Worm (Caenorhabditis elegans) whole organism, early embryonic: ENCODE measurements around the gene srh-295.

Experiments
- sea-1 ChIP-seq: fragments of 200-800 bp; sonication (Bioruptor generic); conservative IDR thresholded peaks from 2 replicates; pipeline ENCODE4 v1.3.6; 2022; ENCODE audit warnings: missing genetic modification characterization, missing compliant biosample characterization
- tbx-37 ChIP-seq: fragments of 200-800 bp; sonication (Bioruptor generic); conservative IDR thresholded peaks from 2 replicates; pipeline ENCODE4 v1.3.6; 2022; ENCODE audit warnings: missing genetic modification reagents, missing genetic modification characterization, missing compliant biosample characterization

ce11 chrV:15337405-15337804 is 7.0 kb downstream of the srh-295 start, which contains the start of gene wrt-7:
- TF ChIP-seq tbx-37 (GFP tag; lab: Robert Waterston, UW) (no peak), sea-1 (no peak)
